Fruit fly (Drosophila melanogaster) whole organism, embryonic: ENCODE results near the gene mRpS9.

Experiments used
- ATbp ChIP-seq: fragments of 200-800 bp; sonication (Bioruptor generic); optimal IDR thresholded peaks from 2 replicates; lab custom pipeline; 2017; ENCODE audit warnings: missing biosample characterization, mild to moderate bottlenecking, missing genetic modification characterization, missing genetic modification reagents
- BtbVII ChIP-seq: fragments of 200-800 bp; sonication (Bioruptor generic); optimal IDR thresholded peaks from 3 replicates; lab custom pipeline; 2017; ENCODE audit warnings: missing biosample characterization, mild to moderate bottlenecking, missing genetic modification characterization
- CG11247 ChIP-seq: fragments of 200-800 bp; sonication (Bioruptor generic); IDR thresholded peaks from 2 replicates; pipeline ENCODE4 v1.3.6; 2022; ENCODE audit warnings: missing biosample characterization, missing genetic modification characterization
- CG14014 ChIP-seq: fragments of 200-800 bp; sonication (Bioruptor generic); IDR thresholded peaks from 2 replicates; pipeline ENCODE4 v1.3.6; 2022; ENCODE audit warnings: missing biosample characterization, missing genetic modification characterization
- CG14667 ChIP-seq: fragments of 200-800 bp; sonication (Bioruptor generic); IDR thresholded peaks from 2 replicates; pipeline ENCODE4 v1.3.6; 2022; ENCODE audit warnings: missing biosample characterization, missing genetic modification characterization
- CG14965 ChIP-seq: fragments of 200-800 bp; sonication (Bioruptor generic); optimal IDR thresholded peaks from 2 replicates; lab custom pipeline; 2016; ENCODE audit warnings: missing biosample characterization, missing genetic modification characterization, borderline replicate concordance
- CG15011 ChIP-seq: fragments of 200-800 bp; sonication (Bioruptor generic); optimal IDR thresholded peaks from 3 replicates; lab custom pipeline; 2018; ENCODE audit warnings: missing biosample characterization, mild to moderate bottlenecking, missing genetic modification characterization
- CG16779 ChIP-seq: fragments of 200-800 bp; sonication (Bioruptor generic); IDR thresholded peaks from 2 replicates; pipeline ENCODE4 v1.3.6; 2022; ENCODE audit warnings: missing biosample characterization, missing genetic modification characterization
- CG16813 ChIP-seq: fragments of 200-800 bp; sonication (Bioruptor generic); IDR thresholded peaks from 3 replicates; pipeline ENCODE4 v1.3.6; 2022; ENCODE audit warnings: missing biosample characterization, missing genetic modification characterization; ENCODE audit not compliant: partially characterized antibody
- CG17568 ChIP-seq: fragments of 200-800 bp; sonication (Bioruptor generic); optimal IDR thresholded peaks from 2 replicates; lab custom pipeline; 2018; ENCODE audit warnings: missing biosample characterization, mild to moderate bottlenecking, missing genetic modification characterization, moderate library complexity
- CG18764 ChIP-seq: fragments of 200-800 bp; sonication (Bioruptor generic); optimal IDR thresholded peaks from 3 replicates; lab custom pipeline; 2016; ENCODE audit warnings: missing biosample characterization, missing genetic modification characterization
- CG2712 ChIP-seq: fragments of 200-800 bp; optimal IDR thresholded peaks from 3 replicates; lab custom pipeline; 2019; ENCODE audit warnings: missing biosample characterization, mild to moderate bottlenecking, missing genetic modification characterization, moderate library complexity
- CG2889 ChIP-seq: fragments of 200-800 bp; sonication (Bioruptor generic); IDR thresholded peaks from 3 replicates; pipeline ENCODE4 v1.3.6; 2022; ENCODE audit warnings: missing biosample characterization, missing genetic modification characterization
- CG30403 ChIP-seq: fragments of 200-800 bp; sonication (Bioruptor generic); optimal IDR thresholded peaks from 3 replicates; lab custom pipeline; 2016; ENCODE audit warnings: missing biosample characterization, missing genetic modification characterization
- CG34224 ChIP-seq: fragments of 200-800 bp; sonication (Bioruptor generic); IDR thresholded peaks from 3 replicates; pipeline ENCODE4 v1.3.6; 2022; ENCODE audit warnings: missing biosample characterization, missing genetic modification characterization; ENCODE audit not compliant: partially characterized antibody
- CG3726 ChIP-seq: fragments of 200-800 bp; sonication (Bioruptor generic); IDR thresholded peaks from 3 replicates; pipeline ENCODE4, ENCODE4 v1.3.6; 2022; ENCODE audit warnings: missing biosample characterization, missing genetic modification characterization
- CG4328 ChIP-seq: fragments of 200-800 bp; sonication (Bioruptor generic); optimal IDR thresholded peaks from 3 replicates; lab custom pipeline; 2017; ENCODE audit warnings: missing biosample characterization, missing genetic modification reagents, missing genetic modification characterization
- CG4360 ChIP-seq: fragments of 200-800 bp; sonication (Bioruptor generic); IDR thresholded peaks from 2 replicates; pipeline ENCODE4 v1.3.6; 2022; ENCODE audit warnings: missing biosample characterization, missing genetic modification characterization
- CG5180 ChIP-seq: fragments of 200-800 bp; sonication (Bioruptor generic); optimal IDR thresholded peaks from 3 replicates; lab custom pipeline; 2017; ENCODE audit warnings: missing biosample characterization, missing genetic modification characterization, mild to moderate bottlenecking, moderate library complexity, missing genetic modification reagents
- CG6791 ChIP-seq: fragments of 200-800 bp; sonication (Bioruptor generic); IDR thresholded peaks from 3 replicates; pipeline ENCODE4 v1.3.6; 2022; ENCODE audit warnings: missing biosample characterization, missing genetic modification characterization; ENCODE audit not compliant: partially characterized antibody
- CG7928 ChIP-seq: fragments of 200-800 bp; sonication (Bioruptor generic); optimal IDR thresholded peaks from 2 replicates; lab custom pipeline; 2017; ENCODE audit warnings: missing biosample characterization, mild to moderate bottlenecking, missing genetic modification characterization
- CG7963 ChIP-seq: fragments of 200-800 bp; sonication (Bioruptor generic); IDR thresholded peaks from 3 replicates; pipeline ENCODE4 v1.3.6; 2022; ENCODE audit warnings: missing biosample characterization, missing genetic modification characterization; ENCODE audit not compliant: partially characterized antibody
- CG8388 ChIP-seq: fragments of 200-800 bp; sonication (Bioruptor generic); optimal IDR thresholded peaks from 2 replicates; lab custom pipeline; 2019; ENCODE audit warnings: missing biosample characterization, mild to moderate bottlenecking, missing genetic modification characterization, moderate library complexity
- CG8944 ChIP-seq: fragments of 200-800 bp; sonication (Bioruptor generic); optimal IDR thresholded peaks from 3 replicates; lab custom pipeline; 2016; ENCODE audit warnings: missing biosample characterization, missing genetic modification characterization
- HLH3B ChIP-seq: fragments of 200-800 bp; sonication (Bioruptor generic); IDR thresholded peaks from 2 replicates; pipeline ENCODE4 v1.3.6; 2022; ENCODE audit warnings: missing biosample characterization, missing genetic modification characterization
- HmgZ ChIP-seq: fragments of 200-800 bp; sonication (Bioruptor generic); optimal IDR thresholded peaks from 2 replicates; lab custom pipeline; 2018; ENCODE audit warnings: missing biosample characterization, mild to moderate bottlenecking, missing genetic modification characterization
- Hmr ChIP-seq: fragments of 200-800 bp; sonication (Bioruptor generic); optimal IDR thresholded peaks from 3 replicates; lab custom pipeline; 2017; ENCODE audit warnings: mild to moderate bottlenecking, missing biosample characterization, missing genetic modification reagents, missing genetic modification characterization
- NC2β ChIP-seq: fragments of 200-800 bp; sonication (Bioruptor generic); optimal IDR thresholded peaks from 2 replicates; lab custom pipeline; 2016; ENCODE audit warnings: missing biosample characterization, missing genetic modification characterization
- Sox102F ChIP-seq: fragments of 200-800 bp; sonication (Bioruptor generic); optimal IDR thresholded peaks from 2 replicates; lab custom pipeline; 2018; ENCODE audit warnings: missing biosample characterization, mild to moderate bottlenecking, missing genetic modification characterization, moderate library complexity
- Xrp1 ChIP-seq: fragments of 200-800 bp; sonication (Bioruptor generic); IDR thresholded peaks from 2 replicates; pipeline ENCODE4 v1.3.6; 2022; ENCODE audit warnings: missing biosample characterization, missing genetic modification characterization
- abd-A ChIP-seq: fragments of 200-800 bp; sonication (Bioruptor generic); optimal IDR thresholded peaks from 3 replicates; lab custom pipeline; 2019; ENCODE audit warnings: missing biosample characterization, mild to moderate bottlenecking, missing genetic modification characterization, moderate library complexity
- ara ChIP-seq: fragments of 200-800 bp; sonication (Bioruptor generic); IDR thresholded peaks from 2 replicates; pipeline ENCODE4 v1.3.6; 2022; ENCODE audit warnings: missing biosample characterization, missing genetic modification characterization
- bigmax ChIP-seq: fragments of 200-800 bp; sonication (Bioruptor generic); optimal IDR thresholded peaks from 2 replicates; lab custom pipeline; 2018; ENCODE audit warnings: missing biosample characterization, mild to moderate bottlenecking, missing genetic modification characterization
- cad ChIP-seq: fragments of >200 bp; optimal IDR thresholded peaks from 2 replicates; lab custom pipeline; 2017; ENCODE audit warnings: missing biosample characterization, missing genetic modification characterization
- cg ChIP-seq: fragments of 200-800 bp; sonication (Bioruptor generic); optimal IDR thresholded peaks from 3 replicates; lab custom pipeline; 2019; ENCODE audit warnings: missing biosample characterization, mild to moderate bottlenecking, missing genetic modification characterization, moderate library complexity
- dimm ChIP-seq: fragments of 200-800 bp; sonication (Bioruptor generic); IDR thresholded peaks from 2 replicates; pipeline ENCODE4 v1.3.6; 2022; ENCODE audit warnings: missing biosample characterization, missing genetic modification characterization
- esg ChIP-seq: fragments of 200-800 bp; sonication (Bioruptor generic); conservative IDR thresholded peaks from 2 replicates; pipeline ENCODE4 v1.3.6; 2022; ENCODE audit warnings: missing biosample characterization, missing genetic modification characterization
- fd96Cb ChIP-seq: fragments of 200-800 bp; sonication (Bioruptor generic); optimal IDR thresholded peaks from 2 replicates; lab custom pipeline; 2018; ENCODE audit warnings: missing biosample characterization, mild to moderate bottlenecking, missing genetic modification characterization, moderate library complexity
- gt ChIP-seq: fragments of 200-800 bp; sonication (Bioruptor generic); IDR thresholded peaks from 2 replicates; pipeline ENCODE4 v1.3.6; 2022; ENCODE audit warnings: missing biosample characterization, missing genetic modification characterization
- hbn ChIP-seq: fragments of 200-800 bp; sonication (Bioruptor generic); IDR thresholded peaks from 2 replicates; pipeline ENCODE4 v1.3.6; 2022; ENCODE audit warnings: missing biosample characterization, missing genetic modification characterization; ENCODE audit not compliant: partially characterized antibody
- insv ChIP-seq, 2 experiments: fragments of 200-800 bp; sonication (Bioruptor generic); optimal IDR thresholded peaks; 3 replicates each; lab custom pipeline; 2016 to 2018; ENCODE audit warnings: missing biosample characterization in 2 of 2, missing genetic modification characterization in 2 of 2
- lbe ChIP-seq: fragments of 200-800 bp; sonication (Bioruptor generic); optimal IDR thresholded peaks from 2 replicates; lab custom pipeline; 2016; ENCODE audit warnings: missing biosample characterization, mild to moderate bottlenecking, missing genetic modification characterization
- maf-S ChIP-seq: fragments of 200-800 bp; sonication (Bioruptor generic); optimal IDR thresholded peaks from 2 replicates; lab custom pipeline; 2016; ENCODE audit warnings: missing biosample characterization, missing genetic modification characterization
- otp ChIP-seq: fragments of 200-800 bp; sonication (Bioruptor generic); IDR thresholded peaks from 3 replicates; pipeline ENCODE4, ENCODE4 v1.3.6; 2022; ENCODE audit warnings: missing biosample characterization, missing genetic modification characterization
- ranshi ChIP-seq: fragments of 200-800 bp; sonication (Bioruptor generic); IDR thresholded peaks from 2 replicates; pipeline ENCODE4 v1.3.6; 2022; ENCODE audit warnings: missing biosample characterization, missing genetic modification characterization
- run ChIP-seq: fragments of 200-800 bp; sonication (Bioruptor generic); optimal IDR thresholded peaks from 3 replicates; lab custom pipeline; 2018; ENCODE audit warnings: missing biosample characterization, mild to moderate bottlenecking, missing genetic modification characterization
- sens ChIP-seq: fragments of 200-800 bp; sonication (Bioruptor generic); peaks from one replicate; lab custom pipeline; 2016; ENCODE audit warnings: missing biosample characterization, missing genetic modification characterization
- shn ChIP-seq: fragments of 200-800 bp; sonication (Bioruptor generic); optimal IDR thresholded peaks from 3 replicates; lab custom pipeline; 2016; ENCODE audit warnings: missing biosample characterization, missing genetic modification characterization
- sim ChIP-seq: fragments of 200-800 bp; sonication (Bioruptor generic); IDR thresholded peaks from 2 replicates; pipeline ENCODE4 v1.3.6; 2022; ENCODE audit warnings: missing biosample characterization, missing genetic modification characterization
- tio ChIP-seq: fragments of 200-800 bp; sonication (Bioruptor generic); optimal IDR thresholded peaks from 2 replicates; lab custom pipeline; 2017; ENCODE audit warnings: missing biosample characterization, missing genetic modification characterization, inconsistent platforms
- vnd ChIP-seq: fragments of 200-800 bp; sonication (Bioruptor generic); IDR thresholded peaks from 3 replicates; pipeline ENCODE4 v1.3.6; 2022; ENCODE audit warnings: missing biosample characterization, missing genetic modification characterization; ENCODE audit not compliant: partially characterized antibody

The mRpS9 gene

dm6 chr3R:7895457-7895856, 7.0 kb downstream of the mRpS9 start (continued):
- no peak for TF ChIP-seq cg (GFP tag; lab: Kevin White, UChicago)
- TF ChIP-seq fd96Cb (tag; lab: Kevin White, UChicago): peak; percentile 16
- TF ChIP-seq ara (GFP tag; lab: Robert Waterston, UW): peak; percentile 68; the same call in 1 of the 2 replicates
- 0 out of 3 replicates have a peak, but pooled peaks have one; percentile 23 for TF ChIP-seq CG2889 (GFP tag; lab: Robert Waterston, UW)
- no peak for TF ChIP-seq insv (GFP tag; optimal IDR thresholded peaks at IDR 0.05; lab: Kevin White, UChicago)
- no peak for TF ChIP-seq abd-A
- TF ChIP-seq CG16779 (GFP tag; lab: Robert Waterston, UW): peak; percentile 67; the same call in 1 of the 2 replicates
- peak; percentile 56 for TF ChIP-seq maf-S
- TF ChIP-seq sens: no peak
- TF ChIP-seq tio: peak; percentile 61
- TF ChIP-seq otp (GFP tag; lab: Robert Waterston, UW): no peak
- no peak for TF ChIP-seq sim (GFP tag; lab: Robert Waterston, UW)
- no peak for TF ChIP-seq CG4328 (GFP tag; lab: Kevin White, UChicago)
- TF ChIP-seq ranshi (GFP tag; lab: Robert Waterston, UW): peak; percentile 80
- no peak for TF ChIP-seq CG6791 (GFP tag; lab: Robert Waterston, UW)
- TF ChIP-seq CG3726 (GFP tag; lab: Robert Waterston, UW): no peak
- TF ChIP-seq vnd: no peak
- TF ChIP-seq CG14667: peak; percentile 41; the same call in 1 of the 2 replicates
- no peak for TF ChIP-seq CG16813 (GFP tag; lab: Robert Waterston, UW)
- TF ChIP-seq CG18764: peak; percentile 30
- TF ChIP-seq BtbVII (GFP tag; lab: Kevin White, UChicago): peak; percentile 62
- TF ChIP-seq Hmr (GFP tag; lab: Kevin White, UChicago): peak; percentile 85
- TF ChIP-seq HLH3B (GFP tag; lab: Robert Waterston, UW): peak; percentile 74
- no peak for TF ChIP-seq Sox102F (GFP tag; lab: Kevin White, UChicago)
- no peak for TF ChIP-seq CG5180 (GFP tag; lab: Kevin White, UChicago)
- TF ChIP-seq CG8944 (GFP tag; lab: Kevin White, UChicago): no peak
- peak; percentile 40 for TF ChIP-seq NC2β (GFP tag; lab: Kevin White, UChicago)
- TF ChIP-seq HmgZ (tag; lab: Kevin White, UChicago): peak; percentile 54
- TF ChIP-seq run (tag; lab: Kevin White, UChicago): peak; percentile 23
- TF ChIP-seq CG14014 (GFP tag; lab: Robert Waterston, UW): peak; percentile 84
- no peak for TF ChIP-seq cad (GFP tag; lab: Kevin White, UChicago)
- 0 out of 2 replicates have a peak, but pooled peaks have one; percentile 6 for TF ChIP-seq dimm (GFP tag; lab: Robert Waterston, UW)
- TF ChIP-seq gt (GFP tag; lab: Robert Waterston, UW): no peak
- no peak for TF ChIP-seq CG17568 (GFP tag; lab: Kevin White, UChicago)
- no peak for TF ChIP-seq CG8388 (GFP tag; lab: Kevin White, UChicago)
- peak; percentile 57 for TF ChIP-seq CG2712 (tag; lab: Kevin White, UChicago)
- no peak for TF ChIP-seq ATbp (GFP tag; lab: Kevin White, UChicago)
- peak; percentile 69 for TF ChIP-seq CG30403 (GFP tag; lab: Kevin White, UChicago)
- no peak for TF ChIP-seq shn (GFP tag; lab: Kevin White, UChicago)
- peak; percentile 63; the same call in 1 of the 2 replicates for TF ChIP-seq Xrp1 (GFP tag; lab: Robert Waterston, UW)
- TF ChIP-seq bigmax (GFP tag; lab: Kevin White, UChicago): no peak
- TF ChIP-seq CG7928: peak; percentile 51
- TF ChIP-seq lbe (GFP tag; lab: Kevin White, UChicago): no peak
- no peak for TF ChIP-seq CG4360 (GFP tag; lab: Robert Waterston, UW)
- no peak for TF ChIP-seq hbn (GFP tag; lab: Robert Waterston, UW)
- TF ChIP-seq CG7963 (GFP tag; lab: Robert Waterston, UW): no peak
- TF ChIP-seq CG15011 (GFP tag; lab: Kevin White, UChicago): peak; percentile 57
- TF ChIP-seq CG11247 (GFP tag; lab: Robert Waterston, UW): peak; percentile 57; the same call in 1 of the 2 replicates
- no peak for TF ChIP-seq CG14965
- TF ChIP-seq esg (GFP tag; lab: Robert Waterston, UW): peak; percentile 52
- TF ChIP-seq CG34224 (GFP tag; lab: Robert Waterston, UW): no peak
